Worm (Caenorhabditis elegans) whole organism, late embryonic: ENCODE measurements around the gene F13H8.5.

Source experiments
- F13H6.1 ChIP-seq: sonication (generic microtip); optimal IDR thresholded peaks from 2 replicates; lab custom pipeline; 2016; ENCODE audit warnings: missing genetic modification characterization, missing compliant biosample characterization
- ama-1 ChIP-seq: fragments of 150-350 bp; optimal IDR thresholded peaks from 2 replicates; lab custom pipeline; 2014
- ceh-45 ChIP-seq: fragments of 200-800 bp; sonication (Bioruptor generic); IDR thresholded peaks from 2 replicates; pipeline ENCODE4 v1.3.6; 2022; ENCODE audit warnings: missing genetic modification reagents, missing genetic modification characterization, missing compliant biosample characterization
- fkh-10 ChIP-seq: fragments of 150-350 bp; optimal IDR thresholded peaks from 2 replicates; lab custom pipeline; 2014; ENCODE audit warnings: missing biosample characterization, missing genetic modification reagents, missing genetic modification characterization
- nhr-232 ChIP-seq: sonication (generic microtip); optimal IDR thresholded peaks from 2 replicates; lab custom pipeline; 2016; ENCODE audit warnings: missing genetic modification characterization, missing compliant biosample characterization
- pag-3 ChIP-seq: sonication (generic microtip); optimal IDR thresholded peaks from 2 replicates; lab custom pipeline; 2016; ENCODE audit warnings: missing compliant biosample characterization, missing genetic modification characterization, borderline replicate concordance
- pax-1 ChIP-seq: fragments of 150-350 bp; optimal IDR thresholded peaks from 2 replicates; lab custom pipeline; 2014; ENCODE audit warnings: missing biosample characterization, missing genetic modification characterization
- unc-42 ChIP-seq: sonication (generic microtip); optimal IDR thresholded peaks from 2 replicates; lab custom pipeline; 2016; ENCODE audit warnings: missing genotype, missing genetic modification characterization, missing compliant biosample characterization

- no peak for TF ChIP-seq ceh-45
- TF ChIP-seq F13H6.1 (tag; lab: Kevin White, UChicago) = no peak
- no peak for TF ChIP-seq pag-3 (tag; lab: Kevin White, UChicago)
- no peak for TF ChIP-seq fkh-10 (GFP tag; lab: Kevin White, UChicago)
- TF ChIP-seq unc-42 (tag; lab: Kevin White, UChicago) = no peak
- no peak for TF ChIP-seq pax-1 (tag; lab: Kevin White, UChicago)
- TF ChIP-seq nhr-232 (tag; lab: Kevin White, UChicago) = no peak
- no peak for TF ChIP-seq ama-1 (lab: Kevin White, UChicago)
Observed at ce11 chrII:6245199-6245702, 10.7 kb downstream of the F13H8.5 start, which contains the start of gene blos-4.
